Fruit fly (Drosophila melanogaster): Measurements from ENCODE around the gene CG12003.
A peak's percentile ranks its signal among the peaks of the same experiment; 100 is the strongest.

The CG12003 gene

DNA sequence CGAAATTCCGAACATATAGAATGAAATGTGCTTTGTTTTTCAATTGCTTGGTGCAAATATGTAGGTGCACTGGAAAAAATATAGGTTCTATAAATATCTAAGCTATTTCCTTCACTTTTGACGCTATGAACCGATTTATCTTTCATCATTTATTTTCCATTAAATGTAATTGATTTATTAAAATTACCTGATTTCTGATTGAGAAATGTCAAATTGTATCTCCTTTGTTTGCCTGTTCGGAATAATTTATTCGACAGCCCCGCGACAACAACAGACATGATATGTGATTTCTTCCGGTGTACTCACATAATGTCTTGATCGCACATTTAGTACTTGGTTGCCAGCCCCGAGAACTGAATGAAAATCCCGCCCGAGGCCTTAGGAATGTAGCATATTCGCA is 44.4 kb downstream of the CG12003 start (continued):
- TF ChIP-seq Hsf (GFP tag; optimal IDR thresholded peaks at IDR 0.05), result peak; percentile 4
- TF ChIP-seq CG4707 (GFP tag; optimal IDR thresholded peaks at IDR 0.05), result no peak
- no peak for TF ChIP-seq Hr3 (GFP tag; optimal IDR thresholded peaks at IDR 0.05)
- peak; percentile 42 for TF ChIP-seq Fer3 (tag; optimal IDR thresholded peaks at IDR 0.05)
- TF ChIP-seq HLH3B (GFP tag; IDR thresholded peaks at IDR 0.05), result no peak
- no peak for TF ChIP-seq MBD-R2 (GFP tag; IDR thresholded peaks at IDR 0.05)
- peak; percentile 34 for TF ChIP-seq phol (tag; optimal IDR thresholded peaks at IDR 0.05)
- TF ChIP-seq CG12659 (GFP tag; optimal IDR thresholded peaks at IDR 0.05), result peak; percentile 31
- no peak for TF ChIP-seq Hr39 (optimal IDR thresholded peaks at IDR 0.05)
- TF ChIP-seq CG1647 (GFP tag; optimal IDR thresholded peaks at IDR 0.05), result no peak
- no peak for TF ChIP-seq Nf-YC (tag; optimal IDR thresholded peaks at IDR 0.05)
- no peak for TF ChIP-seq D19A (tag; optimal IDR thresholded peaks at IDR 0.05)
- no peak for TF ChIP-seq pan (optimal IDR thresholded peaks at IDR 0.05)
- TF ChIP-seq pan (GFP tag; optimal IDR thresholded peaks at IDR 0.05 in 1 of 2, IDR thresholded peaks at IDR 0.05 in 1 of 2), result no peak
- no peak for TF ChIP-seq CG8359 (GFP tag; optimal IDR thresholded peaks at IDR 0.05; ENCODE audit: borderline replicate concordance)
- no peak for TF ChIP-seq Myb (GFP tag; optimal IDR thresholded peaks at IDR 0.05)
- no peak for TF ChIP-seq Mad (GFP tag; optimal IDR thresholded peaks at IDR 0.05)
- TF ChIP-seq CG16813 (GFP tag; IDR thresholded peaks at IDR 0.05; ENCODE audit: partially characterized antibody), result no peak
- no peak for TF ChIP-seq CG1832 (GFP tag; optimal IDR thresholded peaks at IDR 0.05)
- TF ChIP-seq CG13624 (GFP tag; optimal IDR thresholded peaks at IDR 0.05), result peak; percentile 29
- no peak for TF ChIP-seq CG17829 (tag; optimal IDR thresholded peaks at IDR 0.05)
- TF ChIP-seq Six4 (GFP tag; optimal IDR thresholded peaks at IDR 0.05), result no peak
- no peak for TF ChIP-seq CG2129 (GFP tag; IDR thresholded peaks at IDR 0.05; ENCODE audit: partially characterized antibody)
- no peak for TF ChIP-seq CG6854 (GFP tag; optimal IDR thresholded peaks at IDR 0.05)
- TF ChIP-seq ash1 (GFP tag; optimal IDR thresholded peaks at IDR 0.05), result no peak
- no peak for TF ChIP-seq toy (GFP tag; IDR thresholded peaks at IDR 0.05)
- TF ChIP-seq Sox102F (GFP tag; optimal IDR thresholded peaks at IDR 0.05), result peak; percentile 32
- TF ChIP-seq CG18619 (GFP tag; optimal IDR thresholded peaks at IDR 0.05), result peak; percentile 26
- TF ChIP-seq CG8089 (GFP tag; optimal IDR thresholded peaks at IDR 0.05), result no peak
- no peak for TF ChIP-seq CG43689 (GFP tag; IDR thresholded peaks at IDR 0.05)
- TF ChIP-seq ab (GFP tag; optimal IDR thresholded peaks at IDR 0.05), result no peak
- TF ChIP-seq Ravus (GFP tag; IDR thresholded peaks at IDR 0.05), result peak; percentile 18; the same call in 1 of the 2 replicates
- TF ChIP-seq CG3847 (GFP tag; IDR thresholded peaks at IDR 0.05), result peak; percentile 61
- no peak for TF ChIP-seq Atf-2 (GFP tag; optimal IDR thresholded peaks at IDR 0.05)
- TF ChIP-seq gro (GFP tag; optimal IDR thresholded peaks at IDR 0.05), result no peak
- no peak for TF ChIP-seq p53 (GFP tag; optimal IDR thresholded peaks at IDR 0.05)
- peak; percentile 59 for TF ChIP-seq lilli (GFP tag; optimal IDR thresholded peaks at IDR 0.05)
- no peak for TF ChIP-seq CG9876 (GFP tag; optimal IDR thresholded peaks at IDR 0.05)
- no peak for TF ChIP-seq hb (GFP tag; IDR thresholded peaks at IDR 0.05; ENCODE audit: partially characterized antibody)
- no peak for TF ChIP-seq nau (GFP tag; optimal IDR thresholded peaks at IDR 0.05)
- no peak for TF ChIP-seq CG14965 (GFP tag; optimal IDR thresholded peaks at IDR 0.05; ENCODE audit: borderline replicate concordance)
- no peak for TF ChIP-seq gcm (GFP tag; optimal IDR thresholded peaks at IDR 0.05)
- no peak for TF ChIP-seq CG11398 (GFP tag; optimal IDR thresholded peaks at IDR 0.05)
- peak; percentile 34 for TF ChIP-seq nmo (GFP tag; optimal IDR thresholded peaks at IDR 0.05)
- TF ChIP-seq jumu (GFP tag; optimal IDR thresholded peaks at IDR 0.05), result no peak
- peak; percentile 12 for TF ChIP-seq CG4424 (GFP tag; optimal IDR thresholded peaks at IDR 0.05)
- no peak for TF ChIP-seq Dref (GFP tag; IDR thresholded peaks at IDR 0.05)
- TF ChIP-seq knrl (GFP tag; IDR thresholded peaks at IDR 0.05; ENCODE audit: partially characterized antibody), result no peak
- TF ChIP-seq TFAM (GFP tag; optimal IDR thresholded peaks at IDR 0.05), result no peak
- peak; percentile 22 for TF ChIP-seq HLH54F (GFP tag; optimal IDR thresholded peaks at IDR 0.05)
- TF ChIP-seq sisA (GFP tag; IDR thresholded peaks at IDR 0.05), result peak; percentile 24; the same call in 1 of the 2 replicates
- peak; percentile 10; the same call in 1 of the 2 replicates for TF ChIP-seq CG14667 (GFP tag; IDR thresholded peaks at IDR 0.05)

All from whole organism, embryonic.